Worm (Caenorhabditis elegans) whole organism, L4 larva: ENCODE results near the gene srh-148.

Experiments used
- F37D6.2 ChIP-seq: sonication (generic microtip); optimal IDR thresholded peaks from 2 replicates; lab custom pipeline; 2016; ENCODE audit warnings: mild to moderate bottlenecking, missing genetic modification characterization, missing compliant biosample characterization
- R02D3.7 ChIP-seq: fragments of 150-350 bp; sonication (generic microtip); optimal IDR thresholded peaks from 3 replicates; lab custom pipeline; 2014; ENCODE audit warnings: missing biosample characterization, missing genetic modification characterization
- dmd-6 ChIP-seq: fragments of 200-800 bp; sonication (Bioruptor generic); IDR thresholded peaks from 2 replicates; pipeline ENCODE4 v1.3.6; 2022; ENCODE audit warnings: missing genetic modification reagents, missing genetic modification characterization, missing compliant biosample characterization
- hlh-11 ChIP-seq: fragments of 200-800 bp; sonication (Bioruptor generic); optimal IDR thresholded peaks from 2 replicates; lab custom pipeline; 2018; ENCODE audit warnings: mild to moderate bottlenecking, missing genetic modification characterization, missing compliant biosample characterization
- tag-97 ChIP-seq: fragments of 200-800 bp; sonication (Bioruptor generic); IDR thresholded peaks from 2 replicates; pipeline ENCODE4 v1.3.6; 2022; ENCODE audit warnings: missing genetic modification characterization, missing compliant biosample characterization
- unc-39 ChIP-seq: sonication (generic microtip); optimal IDR thresholded peaks from 2 replicates; lab custom pipeline; 2017; ENCODE audit warnings: missing biosample characterization, missing genetic modification characterization
- zip-11 ChIP-seq: fragments of 200-800 bp; sonication (Bioruptor generic); IDR thresholded peaks from 2 replicates; pipeline ENCODE4 v1.3.6; 2022; ENCODE audit warnings: missing genetic modification characterization, missing compliant biosample characterization
- ztf-11 ChIP-seq: fragments of 150-350 bp; optimal IDR thresholded peaks from 2 replicates; lab custom pipeline; 2014; ENCODE audit warnings: missing biosample characterization, missing genetic modification characterization

DNA sequence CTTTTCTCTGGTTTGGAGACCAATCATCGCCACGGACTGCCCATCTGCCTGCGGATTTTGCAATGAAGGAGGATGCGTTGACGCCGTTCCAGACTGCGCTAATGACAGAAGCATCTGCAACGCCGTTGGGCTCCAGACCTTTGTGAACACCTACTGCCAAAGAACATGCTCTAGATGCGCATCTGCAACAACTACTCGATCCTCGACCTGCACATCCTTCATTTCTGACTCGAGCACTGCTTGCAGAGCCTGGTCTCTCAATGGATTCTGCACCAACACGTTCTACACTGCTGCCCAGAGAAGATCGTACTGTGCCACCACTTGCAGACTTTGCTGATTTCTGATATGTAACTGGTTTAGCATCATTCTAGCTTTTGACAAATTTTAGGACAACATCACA, 42.4 kb upstream of the srh-148 start:
- no peak for TF ChIP-seq ztf-11 (tag; lab: Kevin White, UChicago)
- TF ChIP-seq tag-97 (GFP tag; lab: Robert Waterston, UW) = no peak
- TF ChIP-seq unc-39 (tag; lab: Kevin White, UChicago) = no peak
- TF ChIP-seq dmd-6 (GFP tag; lab: Robert Waterston, UW) = no peak
- TF ChIP-seq F37D6.2 (tag; lab: Kevin White, UChicago) = no peak
- TF ChIP-seq R02D3.7 = no peak
- TF ChIP-seq zip-11 = no peak
- TF ChIP-seq hlh-11 (tag; lab: Kevin White, UChicago) = no peak
